Worm (Caenorhabditis elegans) whole organism, L2 larva: ENCODE data around the gene C29E4.10.

Experiments
- lsy-2 ChIP-seq, 2 experiments: fragments of 150-350 bp in 1 of 2; sonication (generic microtip) in 1 of 2; optimal IDR thresholded peaks; 2 replicates each; lab custom pipeline; 2014 to 2017; ENCODE audit warnings: missing biosample characterization in 2 of 2, missing genetic modification characterization in 2 of 2
- unc-39 ChIP-seq: fragments of 150-350 bp; optimal IDR thresholded peaks from 2 replicates; lab custom pipeline; 2014; ENCODE audit warnings: missing biosample characterization, missing genetic modification characterization

ce11 chrIII:7981233-7981632 lies 43.6 kb downstream of the C29E4.10 start:
- no peak for TF ChIP-seq lsy-2 (tag; optimal IDR thresholded peaks at IDR 0.05; lab: Kevin White, UChicago)
- no peak for TF ChIP-seq unc-39 (tag; lab: Kevin White, UChicago)
